Fruit fly (Drosophila melanogaster): ENCODE measurements around the gene CG32115.

The CG32115 gene

dm6 chr3L:12913609-12914266 is at the start of gene CG32115:
Gene CG32115, minus strand, starts transcription at chr3L:12913646.
- no peak for TF ChIP-seq Dll (optimal IDR thresholded peaks at IDR 0.05)
- TF ChIP-seq pan (optimal IDR thresholded peaks at IDR 0.05), result peak; percentile 93

- no peak for TF ChIP-seq psq (optimal IDR thresholded peaks at IDR 0.05)
Measured at dm6 chr3L:12954547-12954946, 41.1 kb upstream of the CG32115 start, which contains the start of gene CG10752. Gene CG10752, minus strand, starts transcription at chr3L:12954647.

dm6 chr3L:12949386-12949785 is 35.9 kb upstream of the CG32115 start:
- TF ChIP-seq EcR (GFP tag; optimal IDR thresholded peaks at IDR 0.05), result no peak
- TF ChIP-seq psq (optimal IDR thresholded peaks at IDR 0.05), result no peak
- no peak for TF ChIP-seq pan (optimal IDR thresholded peaks at IDR 0.05)
- no peak for TF ChIP-seq usp (GFP tag; optimal IDR thresholded peaks at IDR 0.05)
- TF ChIP-seq Dll (optimal IDR thresholded peaks at IDR 0.05), result no peak
- no peak for TF ChIP-seq CG8478 (optimal IDR thresholded peaks at IDR 0.05)

- TF ChIP-seq CG8478 (optimal IDR thresholded peaks at IDR 0.05), result no peak
- no peak for TF ChIP-seq usp (GFP tag; optimal IDR thresholded peaks at IDR 0.05)
- TF ChIP-seq Dll (optimal IDR thresholded peaks at IDR 0.05), result no peak
- TF ChIP-seq psq (optimal IDR thresholded peaks at IDR 0.05), result no peak
- no peak for TF ChIP-seq pan (optimal IDR thresholded peaks at IDR 0.05)
- no peak for TF ChIP-seq EcR (GFP tag; optimal IDR thresholded peaks at IDR 0.05)
Measured at dm6 chr3L:12915431-12915830, 2.0 kb upstream of the CG32115 start.

- TF ChIP-seq psq (optimal IDR thresholded peaks at IDR 0.05) (no peak), pan (optimal IDR thresholded peaks at IDR 0.05) (no peak), usp (GFP tag; optimal IDR thresholded peaks at IDR 0.05) (no peak), Dll (optimal IDR thresholded peaks at IDR 0.05) (no peak), EcR (GFP tag; optimal IDR thresholded peaks at IDR 0.05) (no peak), CG8478 (optimal IDR thresholded peaks at IDR 0.05) (no peak)
Measured at dm6 chr3L:12903611-12904010, 9.8 kb downstream of the CG32115 start, which contains the start of gene CG32117. Gene CG32117, minus strand, starts transcription at chr3L:12903711.

- TF ChIP-seq CG8478 (optimal IDR thresholded peaks at IDR 0.05) (no peak), EcR (GFP tag; optimal IDR thresholded peaks at IDR 0.05) (no peak), pan (optimal IDR thresholded peaks at IDR 0.05) (no peak), usp (GFP tag; optimal IDR thresholded peaks at IDR 0.05) (no peak), Dll (optimal IDR thresholded peaks at IDR 0.05) (no peak), psq (optimal IDR thresholded peaks at IDR 0.05) (no peak)
Measured at dm6 chr3L:12902579-12903228, 10.7 kb downstream of the CG32115 start, which contains the start of gene CG12520. Gene CG12520, minus strand, starts transcription at chr3L:12902737.

- TF ChIP-seq Dll (optimal IDR thresholded peaks at IDR 0.05) (no peak), usp (GFP tag; optimal IDR thresholded peaks at IDR 0.05) (no peak), EcR (GFP tag; optimal IDR thresholded peaks at IDR 0.05) (no peak), pan (optimal IDR thresholded peaks at IDR 0.05) (no peak), CG8478 (optimal IDR thresholded peaks at IDR 0.05) (no peak), psq (optimal IDR thresholded peaks at IDR 0.05) (no peak)
Measured at dm6 chr3L:12892485-12893173, 20.8 kb downstream of the CG32115 start, which contains the start of gene CG14118. Gene CG14118, plus strand, starts transcription at chr3L:12892658.

- TF ChIP-seq pan (optimal IDR thresholded peaks at IDR 0.05) (no peak), usp (GFP tag; optimal IDR thresholded peaks at IDR 0.05) (no peak), Dll (optimal IDR thresholded peaks at IDR 0.05) (no peak), CG8478 (optimal IDR thresholded peaks at IDR 0.05) (no peak), EcR (GFP tag; optimal IDR thresholded peaks at IDR 0.05) (no peak)
Measured at dm6 chr3L:12889353-12889820, 24.1 kb downstream of the CG32115 start, which contains the start of gene CG43894. Gene CG43894, plus strand, starts transcription at chr3L:12889770.

dm6 chr3L:12884680-12885079 is 28.8 kb downstream of the CG32115 start, which contains the start of gene CG14120:
Gene CG14120, plus strand, starts transcription at chr3L:12885039.
- TF ChIP-seq pan (optimal IDR thresholded peaks at IDR 0.05) (no peak), CG8478 (optimal IDR thresholded peaks at IDR 0.05) (no peak), usp (GFP tag; optimal IDR thresholded peaks at IDR 0.05) (no peak), Dll (optimal IDR thresholded peaks at IDR 0.05) (no peak), EcR (GFP tag; optimal IDR thresholded peaks at IDR 0.05) (no peak), psq (optimal IDR thresholded peaks at IDR 0.05) (no peak)

- no peak for TF ChIP-seq usp (GFP tag; optimal IDR thresholded peaks at IDR 0.05)
Measured at dm6 chr3L:12874211-12874610, 39.2 kb downstream of the CG32115 start.

- TF ChIP-seq CG8478 (optimal IDR thresholded peaks at IDR 0.05) (no peak), pan (optimal IDR thresholded peaks at IDR 0.05) (no peak), psq (optimal IDR thresholded peaks at IDR 0.05) (no peak), Dll (optimal IDR thresholded peaks at IDR 0.05) (no peak), EcR (GFP tag; optimal IDR thresholded peaks at IDR 0.05) (no peak), usp (GFP tag; optimal IDR thresholded peaks at IDR 0.05) (no peak)
Measured at dm6 chr3L:12867956-12868443, 45.4 kb downstream of the CG32115 start.

- TF ChIP-seq CG8478 (optimal IDR thresholded peaks at IDR 0.05) (no peak), pan (optimal IDR thresholded peaks at IDR 0.05) (no peak), Dll (optimal IDR thresholded peaks at IDR 0.05) (no peak), psq (optimal IDR thresholded peaks at IDR 0.05) (no peak), EcR (GFP tag; optimal IDR thresholded peaks at IDR 0.05) (no peak), usp (GFP tag; optimal IDR thresholded peaks at IDR 0.05) (no peak)
Measured at dm6 chr3L:12864472-12864871, 49.0 kb downstream of the CG32115 start.
